Fruit fly (Drosophila melanogaster) whole organism: Measurements from ENCODE around the gene CG32189.

Source experiments
- CG8478 ChIP-seq: fragments of >200 bp; optimal IDR thresholded peaks from 2 replicates; lab custom pipeline; 2018; ENCODE audit warnings: inconsistent platforms
- Dll ChIP-seq: fragments of >200 bp; optimal IDR thresholded peaks from 2 replicates; lab custom pipeline; 2017
- EcR ChIP-seq, 2 experiments: fragments of >200 bp; optimal IDR thresholded peaks; 2 replicates each; lab custom pipeline; 2017; ENCODE audit warnings: missing biosample characterization in 2 of 2, missing genetic modification characterization in 2 of 2, missing genetic modification reagents in 2 of 2
- pan ChIP-seq: fragments of >200 bp; optimal IDR thresholded peaks from 2 replicates; lab custom pipeline; 2017
- psq ChIP-seq: fragments of >200 bp; optimal IDR thresholded peaks from 2 replicates; lab custom pipeline; 2017
- usp ChIP-seq: fragments of >200 bp; optimal IDR thresholded peaks from 2 replicates; lab custom pipeline; 2017; ENCODE audit warnings: missing biosample characterization, missing genetic modification characterization, mixed read lengths

DNA sequence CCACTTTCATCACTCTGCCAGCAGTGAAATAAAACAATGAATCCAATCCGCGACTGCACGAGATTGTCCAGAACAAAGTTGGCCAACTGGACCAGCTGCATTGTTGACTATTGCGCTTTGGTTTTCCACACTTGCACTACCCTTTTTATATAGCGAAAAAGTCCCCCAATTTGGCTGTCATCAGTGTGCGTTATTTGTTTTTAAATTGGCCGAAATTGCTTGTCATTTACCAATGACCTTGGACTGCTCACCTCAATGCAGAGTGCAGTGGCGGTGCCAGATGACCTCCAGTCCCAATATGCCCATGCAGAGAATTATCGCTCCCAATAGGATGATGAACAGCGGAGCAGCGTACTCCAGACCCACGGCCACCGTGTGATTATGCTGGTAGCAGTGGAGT lies 17.2 kb downstream of the CG32189 start, which contains the start of gene Ir75a:
- TF ChIP-seq pan (lab: Kevin White, UChicago) = no peak
- no peak for TF ChIP-seq Dll
- no peak for TF ChIP-seq CG8478 (lab: Kevin White, UChicago)
- TF ChIP-seq usp (GFP tag; lab: Kevin White, UChicago) = no peak
- no peak for TF ChIP-seq EcR (GFP tag; optimal IDR thresholded peaks at IDR 0.05; lab: Kevin White, UChicago)
- TF ChIP-seq psq (lab: Kevin White, UChicago) = no peak
